Fruit fly (Drosophila melanogaster): ENCODE measurements around the gene HDAC4.

DNA sequence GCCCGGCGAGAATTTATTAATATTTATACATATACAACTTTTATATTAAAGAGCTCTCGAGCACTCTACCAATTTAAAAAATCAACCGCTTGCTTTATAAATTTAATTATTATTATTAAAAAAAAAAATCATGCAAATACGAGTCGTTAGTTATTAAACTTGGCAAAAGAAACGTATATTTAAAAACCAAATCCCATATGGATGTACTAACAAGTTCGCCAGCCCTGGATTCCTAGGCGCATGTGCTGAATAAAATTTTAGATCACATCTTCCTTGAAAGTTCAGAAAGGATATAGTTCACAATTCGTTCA is 26.7 kb downstream of the HDAC4 start, which contains the start of gene comt:
- TF ChIP-seq Crg-1 (GFP tag; optimal IDR thresholded peaks at IDR 0.05) (no peak), CG12768 (GFP tag; optimal IDR thresholded peaks at IDR 0.05) (no peak), cnc (optimal IDR thresholded peaks at IDR 0.05) (no peak), CG14711 (tag; optimal IDR thresholded peaks at IDR 0.05) (no peak), cic (GFP tag; optimal IDR thresholded peaks at IDR 0.05) (no peak), bab1 (GFP tag; optimal IDR thresholded peaks at IDR 0.05) (no peak), kay (GFP tag; ENCODE audit: borderline replicate concordance) (peak; percentile 12), ovo (GFP tag; optimal IDR thresholded peaks at IDR 0.05) (no peak), Mnt (GFP tag; optimal IDR thresholded peaks at IDR 0.05) (no peak), Hr96 (GFP tag; optimal IDR thresholded peaks at IDR 0.05) (no peak), CG7101 (tag; optimal IDR thresholded peaks at IDR 0.05) (peak; percentile 64), CG1620 (GFP tag; optimal IDR thresholded peaks at IDR 0.05) (no peak)

Measured in whole organism, adult.